Worm (Caenorhabditis elegans) whole organism, L3 larva: ENCODE data around the gene F36G9.3.
A peak's percentile ranks its signal among the peaks of the same experiment; 100 is the strongest.

Experiments
- ZK546.5 ChIP-seq: sonication (generic microtip); optimal IDR thresholded peaks from 2 replicates; lab custom pipeline; 2017; ENCODE audit warnings: missing biosample characterization, missing genetic modification characterization
- ama-1 ChIP-seq: fragments of 150-350 bp; optimal IDR thresholded peaks from 2 replicates; lab custom pipeline; 2018
- elt-2 ChIP-seq: sonication (generic microtip); optimal IDR thresholded peaks from 2 replicates; lab custom pipeline; 2016; ENCODE audit warnings: missing genetic modification reagents, mild to moderate bottlenecking, missing genetic modification characterization, missing compliant biosample characterization
- elt-3 ChIP-seq, 3 experiments: fragments of 150-350 bp in 1 of 3; sonication (generic microtip) in 2 of 3; optimal IDR thresholded peaks; 2 replicates in 2 of 3; 4 replicates in 1 of 3; lab custom pipeline; 2014 to 2017; ENCODE audit warnings: missing biosample characterization in 3 of 3, missing genetic modification characterization in 3 of 3
- lin-39 ChIP-seq: fragments of 150-350 bp; optimal IDR thresholded peaks from 2 replicates; lab custom pipeline; 2018; ENCODE audit warnings: missing biosample characterization, missing genetic modification reagents, missing genetic modification characterization
- nfya-1 ChIP-seq: sonication (generic microtip); optimal IDR thresholded peaks from 2 replicates; lab custom pipeline; 2017; ENCODE audit warnings: missing genetic modification characterization, mild to moderate bottlenecking, missing compliant biosample characterization, antibody characterized with exemption, moderate library complexity; ENCODE audit not compliant: insufficient read depth
- nhr-237 ChIP-seq: fragments of 150-350 bp; optimal IDR thresholded peaks from 2 replicates; lab custom pipeline; 2014; ENCODE audit warnings: missing biosample characterization, missing genetic modification characterization
- skn-1 ChIP-seq: fragments of 150-350 bp; optimal IDR thresholded peaks from 2 replicates; lab custom pipeline; 2014; ENCODE audit warnings: missing biosample characterization, missing genetic modification characterization
- snpc-4 ChIP-seq: fragments of 150-350 bp; optimal IDR thresholded peaks from 2 replicates; lab custom pipeline; 2014; ENCODE audit warnings: missing biosample characterization, missing genetic modification characterization
- unc-62 ChIP-seq: fragments of 150-350 bp; sonication (generic microtip); optimal IDR thresholded peaks from 4 replicates; lab custom pipeline; 2014; ENCODE audit warnings: missing biosample characterization, missing genetic modification reagents, missing genetic modification characterization
- zag-1 ChIP-seq: fragments of 150-350 bp; optimal IDR thresholded peaks from 2 replicates; lab custom pipeline; 2014; ENCODE audit warnings: missing biosample characterization, missing genetic modification characterization
- ztf-4 ChIP-seq: fragments of 150-350 bp; optimal IDR thresholded peaks from 2 replicates; lab custom pipeline; 2014; ENCODE audit warnings: missing biosample characterization, missing genetic modification characterization

ce11 chrV:16000433-16000832 lies 43.2 kb downstream of the F36G9.3 start, which contains the start of gene nhr-50:
- no peak for TF ChIP-seq lin-39
- TF ChIP-seq skn-1 (tag; lab: Kevin White, UChicago): peak; percentile 13
- TF ChIP-seq nfya-1: no peak
- peak; percentile 80 for TF ChIP-seq elt-2 (tag; lab: Kevin White, UChicago)
- no peak for TF ChIP-seq unc-62 (GFP tag; lab: Kevin White, UChicago)
- TF ChIP-seq ZK546.5 (tag; lab: Kevin White, UChicago): no peak
- no peak for TF ChIP-seq nhr-237 (tag; lab: Kevin White, UChicago)
- TF ChIP-seq ztf-4 (tag; lab: Kevin White, UChicago): no peak
- no peak for TF ChIP-seq snpc-4 (tag; lab: Kevin White, UChicago)
- TF ChIP-seq zag-1 (tag; lab: Kevin White, UChicago): no peak
- no peak for TF ChIP-seq ama-1 (lab: Kevin White, UChicago)
- TF ChIP-seq elt-3 (tag; optimal IDR thresholded peaks at IDR 0.05; lab: Kevin White, UChicago): no peak
